Fruit fly (Drosophila melanogaster) whole organism, embryonic: ENCODE measurements around the gene AP-1sigma.

Experiments used
- C15 ChIP-seq: fragments of 200-800 bp; sonication (Bioruptor generic); IDR thresholded peaks from 3 replicates; pipeline ENCODE4 v1.3.6; 2022; ENCODE audit warnings: missing biosample characterization, missing genetic modification characterization
- CG10274 ChIP-seq: fragments of 200-800 bp; sonication (Bioruptor generic); optimal IDR thresholded peaks from 3 replicates; lab custom pipeline; 2017; ENCODE audit warnings: missing biosample characterization, mild to moderate bottlenecking, missing genetic modification characterization
- CG10462 ChIP-seq: fragments of 200-800 bp; sonication (Bioruptor generic); optimal IDR thresholded peaks from 2 replicates; lab custom pipeline; 2016; ENCODE audit warnings: missing biosample characterization, missing genetic modification characterization
- CG10565 ChIP-seq: fragments of 200-800 bp; sonication (Bioruptor generic); optimal IDR thresholded peaks from 3 replicates; lab custom pipeline; 2016; ENCODE audit warnings: missing biosample characterization, mild to moderate bottlenecking, missing genetic modification characterization
- CG11504 ChIP-seq: fragments of 200-800 bp; sonication (Bioruptor generic); optimal IDR thresholded peaks from 3 replicates; lab custom pipeline; 2019; ENCODE audit warnings: missing biosample characterization, mild to moderate bottlenecking, missing genetic modification characterization, moderate library complexity
- CG13287 ChIP-seq: fragments of 200-800 bp; sonication (Bioruptor generic); IDR thresholded peaks from 2 replicates; pipeline ENCODE4 v1.3.6; 2022; ENCODE audit warnings: missing biosample characterization, missing genetic modification characterization; ENCODE audit not compliant: partially characterized antibody
- CG1647 ChIP-seq: fragments of 200-800 bp; sonication (Bioruptor generic); optimal IDR thresholded peaks from 3 replicates; lab custom pipeline; 2016; ENCODE audit warnings: missing biosample characterization, missing genetic modification characterization
- CG18262 ChIP-seq: fragments of 200-800 bp; optimal IDR thresholded peaks from 3 replicates; lab custom pipeline; 2019; ENCODE audit warnings: missing biosample characterization, mild to moderate bottlenecking, missing genetic modification characterization, moderate library complexity
- CG2129 ChIP-seq: fragments of 200-800 bp; sonication (Bioruptor generic); IDR thresholded peaks from 2 replicates; pipeline ENCODE4 v1.3.6; 2022; ENCODE audit warnings: missing biosample characterization, missing genetic modification characterization; ENCODE audit not compliant: partially characterized antibody
- CG3281 ChIP-seq: fragments of 200-800 bp; sonication (Bioruptor generic); optimal IDR thresholded peaks from 3 replicates; lab custom pipeline; 2017; ENCODE audit warnings: missing biosample characterization, mild to moderate bottlenecking, missing genetic modification characterization
- CG3838 ChIP-seq: fragments of 200-800 bp; sonication (Bioruptor generic); optimal IDR thresholded peaks from 3 replicates; lab custom pipeline; 2016; ENCODE audit warnings: missing biosample characterization, missing genetic modification characterization
- CG42726 ChIP-seq: fragments of 200-800 bp; sonication (Bioruptor generic); IDR thresholded peaks from 2 replicates; pipeline ENCODE4 v1.3.6; 2022; ENCODE audit warnings: missing biosample characterization, missing genetic modification characterization; ENCODE audit not compliant: partially characterized antibody
- CG5180 ChIP-seq: fragments of 200-800 bp; sonication (Bioruptor generic); optimal IDR thresholded peaks from 3 replicates; lab custom pipeline; 2017; ENCODE audit warnings: missing biosample characterization, missing genetic modification characterization, mild to moderate bottlenecking, moderate library complexity, missing genetic modification reagents
- CG5953 ChIP-seq: fragments of 200-800 bp; sonication (Bioruptor generic); IDR thresholded peaks from 2 replicates; pipeline ENCODE4 v1.3.6; 2022; ENCODE audit warnings: missing biosample characterization, missing genetic modification characterization
- CG6791 ChIP-seq: fragments of 200-800 bp; sonication (Bioruptor generic); IDR thresholded peaks from 3 replicates; pipeline ENCODE4 v1.3.6; 2022; ENCODE audit warnings: missing biosample characterization, missing genetic modification characterization; ENCODE audit not compliant: partially characterized antibody
- CG7963 ChIP-seq: fragments of 200-800 bp; sonication (Bioruptor generic); IDR thresholded peaks from 3 replicates; pipeline ENCODE4 v1.3.6; 2022; ENCODE audit warnings: missing biosample characterization, missing genetic modification characterization; ENCODE audit not compliant: partially characterized antibody
- CG8478 ChIP-seq: fragments of >200 bp; optimal IDR thresholded peaks from 2 replicates; lab custom pipeline; 2018
- CG9876 ChIP-seq: fragments of 200-800 bp; sonication (Bioruptor generic); optimal IDR thresholded peaks from 2 replicates; lab custom pipeline; 2016; ENCODE audit warnings: missing biosample characterization, missing genetic modification characterization
- CkIIα-i1 ChIP-seq: fragments of 200-800 bp; sonication (Bioruptor generic); IDR thresholded peaks from 2 replicates; pipeline ENCODE4 v1.3.6; 2022; ENCODE audit warnings: missing biosample characterization, missing genetic modification characterization
- D19B ChIP-seq: fragments of 200-800 bp; sonication (Bioruptor generic); optimal IDR thresholded peaks from 2 replicates; lab custom pipeline; 2017; ENCODE audit warnings: missing biosample characterization, mild to moderate bottlenecking, missing genetic modification characterization
- Dad ChIP-seq: fragments of 200-800 bp; sonication (Bioruptor generic); optimal IDR thresholded peaks from 3 replicates; lab custom pipeline; 2016; ENCODE audit warnings: missing biosample characterization, missing genetic modification characterization
- Dfd ChIP-seq, 2 experiments: fragments of >200 bp; optimal IDR thresholded peaks; 2 replicates each; lab custom pipeline; 2017; ENCODE audit warnings: missing biosample characterization in 2 of 2, missing genetic modification characterization in 2 of 2
- Dip3 ChIP-seq: fragments of 200-800 bp; sonication (Bioruptor generic); optimal IDR thresholded peaks from 3 replicates; lab custom pipeline; 2016; ENCODE audit warnings: missing biosample characterization, missing genetic modification characterization
- Doc2 ChIP-seq: fragments of 200-800 bp; sonication (Bioruptor generic); IDR thresholded peaks from 2 replicates; pipeline ENCODE4 v1.3.6; 2022; ENCODE audit warnings: missing biosample characterization, missing genetic modification characterization
- Fer2 ChIP-seq: fragments of 200-800 bp; sonication (Bioruptor generic); optimal IDR thresholded peaks from 2 replicates; lab custom pipeline; 2018; ENCODE audit warnings: missing biosample characterization, mild to moderate bottlenecking, missing genetic modification characterization, moderate library complexity
- Gug ChIP-seq: fragments of 200-800 bp; sonication (Bioruptor generic); IDR thresholded peaks from 4 replicates; pipeline ENCODE4 v1.3.6; 2022; ENCODE audit warnings: missing biosample characterization, missing genetic modification characterization
- Hey ChIP-seq: fragments of 200-800 bp; sonication (Bioruptor generic); optimal IDR thresholded peaks from 3 replicates; lab custom pipeline; 2018; ENCODE audit warnings: missing biosample characterization, mild to moderate bottlenecking, missing genetic modification characterization
- Hmr ChIP-seq: fragments of 200-800 bp; sonication (Bioruptor generic); optimal IDR thresholded peaks from 3 replicates; lab custom pipeline; 2017; ENCODE audit warnings: mild to moderate bottlenecking, missing biosample characterization, missing genetic modification reagents, missing genetic modification characterization
- Hr39 ChIP-seq: fragments of >200 bp; optimal IDR thresholded peaks from 2 replicates; lab custom pipeline; 2017
- NK7.1 ChIP-seq: fragments of 200-800 bp; sonication (Bioruptor generic); optimal IDR thresholded peaks from 3 replicates; lab custom pipeline; 2016; ENCODE audit warnings: missing biosample characterization, missing genetic modification characterization
- Ravus ChIP-seq: fragments of 200-800 bp; sonication (Bioruptor generic); IDR thresholded peaks from 2 replicates; pipeline ENCODE4 v1.3.6; 2022; ENCODE audit warnings: missing biosample characterization, missing genetic modification characterization
- Sox102F ChIP-seq: fragments of 200-800 bp; sonication (Bioruptor generic); optimal IDR thresholded peaks from 2 replicates; lab custom pipeline; 2018; ENCODE audit warnings: missing biosample characterization, mild to moderate bottlenecking, missing genetic modification characterization, moderate library complexity
- Sry-δ ChIP-seq: fragments of 200-800 bp; sonication (Bioruptor generic); optimal IDR thresholded peaks from 2 replicates; lab custom pipeline; 2016; ENCODE audit warnings: missing biosample characterization, missing genetic modification characterization
- Ssrp ChIP-seq: fragments of 200-800 bp; sonication (Bioruptor generic); optimal IDR thresholded peaks from 2 replicates; lab custom pipeline; 2018; ENCODE audit warnings: missing biosample characterization, mild to moderate bottlenecking, missing genetic modification characterization, moderate library complexity
- br ChIP-seq: fragments of >200 bp; optimal IDR thresholded peaks from 2 replicates; lab custom pipeline; 2017
- danr ChIP-seq: fragments of 200-800 bp; sonication (Bioruptor generic); IDR thresholded peaks from 2 replicates; pipeline ENCODE4 v1.3.6; 2022; ENCODE audit warnings: missing biosample characterization, missing genetic modification characterization
- ewg ChIP-seq: fragments of 200-800 bp; sonication (Bioruptor generic); optimal IDR thresholded peaks from 3 replicates; lab custom pipeline; 2017; ENCODE audit warnings: mild to moderate bottlenecking, missing biosample characterization, missing genetic modification reagents, missing genetic modification characterization
- her ChIP-seq: fragments of 200-800 bp; sonication (Bioruptor generic); optimal IDR thresholded peaks from 2 replicates; lab custom pipeline; 2016; ENCODE audit warnings: missing biosample characterization, missing genetic modification characterization
- lilli ChIP-seq: fragments of 200-800 bp; sonication (Bioruptor generic); optimal IDR thresholded peaks from 3 replicates; lab custom pipeline; 2016; ENCODE audit warnings: missing biosample characterization, missing genetic modification characterization
- lola ChIP-seq, 3 experiments: fragments of >200 bp in 2 of 3; fragments of 200-800 bp in 1 of 3; sonication (Bioruptor generic) in 1 of 3; optimal IDR thresholded peaks; 2 replicates each; lab custom pipeline; 2017 to 2019; ENCODE audit warnings: missing biosample characterization in 3 of 3, missing genetic modification characterization in 3 of 3, mild to moderate bottlenecking in 1 of 3, moderate library complexity in 1 of 3
- nau ChIP-seq: fragments of 200-800 bp; sonication (Bioruptor generic); optimal IDR thresholded peaks from 3 replicates; lab custom pipeline; 2017; ENCODE audit warnings: missing biosample characterization, mild to moderate bottlenecking, missing genetic modification characterization, missing genetic modification reagents
- p53 ChIP-seq: fragments of 200-800 bp; sonication (Bioruptor generic); optimal IDR thresholded peaks from 2 replicates; lab custom pipeline; 2016; ENCODE audit warnings: missing biosample characterization, missing genetic modification characterization
- peb ChIP-seq: fragments of 200-800 bp; sonication (Bioruptor generic); IDR thresholded peaks from 2 replicates; pipeline ENCODE4 v1.3.6; 2022; ENCODE audit warnings: missing biosample characterization, missing genetic modification characterization
- pho ChIP-seq: fragments of 200-800 bp; sonication (Bioruptor generic); optimal IDR thresholded peaks from 2 replicates; lab custom pipeline; 2016; ENCODE audit warnings: missing biosample characterization, missing genetic modification characterization
- pum ChIP-seq: fragments of 200-800 bp; sonication (Bioruptor generic); optimal IDR thresholded peaks from 2 replicates; lab custom pipeline; 2016; ENCODE audit warnings: missing biosample characterization, missing genetic modification characterization
- ranshi ChIP-seq: fragments of 200-800 bp; sonication (Bioruptor generic); IDR thresholded peaks from 2 replicates; pipeline ENCODE4 v1.3.6; 2022; ENCODE audit warnings: missing biosample characterization, missing genetic modification characterization
- seq ChIP-seq: fragments of 200-800 bp; sonication (Bioruptor generic); IDR thresholded peaks from 2 replicates; pipeline ENCODE4 v1.3.6; 2022; ENCODE audit warnings: missing biosample characterization, missing genetic modification characterization
- sim ChIP-seq: fragments of 200-800 bp; sonication (Bioruptor generic); IDR thresholded peaks from 2 replicates; pipeline ENCODE4 v1.3.6; 2022; ENCODE audit warnings: missing biosample characterization, missing genetic modification characterization
- sima ChIP-seq: fragments of 200-800 bp; sonication (Bioruptor generic); optimal IDR thresholded peaks from 2 replicates; lab custom pipeline; 2016; ENCODE audit warnings: missing biosample characterization, missing genetic modification characterization
- ttk ChIP-seq: fragments of 200-800 bp; sonication (Bioruptor generic); IDR thresholded peaks from 2 replicates; pipeline ENCODE4 v2.1.2; 2022; ENCODE audit warnings: missing biosample characterization, missing genetic modification characterization
- tx ChIP-seq: fragments of 200-800 bp; sonication (Bioruptor generic); optimal IDR thresholded peaks from 2 replicates; lab custom pipeline; 2016; ENCODE audit warnings: missing biosample characterization, missing genetic modification characterization
- yki ChIP-seq: fragments of >200 bp; optimal IDR thresholded peaks from 3 replicates; lab custom pipeline; 2018
- zfh1 ChIP-seq: fragments of 200-800 bp; sonication (Bioruptor generic); IDR thresholded peaks from 3 replicates; pipeline ENCODE4 v1.3.6; 2022; ENCODE audit warnings: missing biosample characterization, missing genetic modification characterization

The AP-1sigma gene

dm6 chr3R:23927429-23927828 lies 31.0 kb upstream of the AP-1sigma start, which contains the start of gene CG13601 (continued):
- TF ChIP-seq lola (GFP tag; optimal IDR thresholded peaks at IDR 0.05; lab: Kevin White, UChicago) (peak in 1 of 3 experiments; percentile 6), Dip3 (GFP tag; lab: Kevin White, UChicago) (no peak), CG10274 (no peak), CG5180 (GFP tag; lab: Kevin White, UChicago) (no peak), Sox102F (GFP tag; lab: Kevin White, UChicago) (no peak), Dad (GFP tag; lab: Kevin White, UChicago) (peak; percentile 15), CG11504 (no peak), nau (GFP tag; lab: Kevin White, UChicago) (no peak), CG8478 (lab: Kevin White, UChicago) (no peak), Ssrp (tag; lab: Kevin White, UChicago) (no peak), Ravus (GFP tag; lab: Robert Waterston, UW) (no peak), CG3281 (GFP tag; lab: Kevin White, UChicago) (no peak), seq (GFP tag; lab: Robert Waterston, UW) (no peak), CG1647 (peak; percentile 21), CG9876 (GFP tag; lab: Kevin White, UChicago) (no peak), CG5953 (no peak), Fer2 (tag; lab: Kevin White, UChicago) (no peak), peb (no peak), tx (no peak), CG7963 (GFP tag; lab: Robert Waterston, UW) (0 out of 3 replicates have a peak, but pooled peaks have one; percentile 53), Sry-δ (GFP tag; lab: Kevin White, UChicago) (peak; percentile 84), Hr39 (lab: Kevin White, UChicago) (no peak), sim (GFP tag; lab: Robert Waterston, UW) (no peak), zfh1 (GFP tag; lab: Robert Waterston, UW) (no peak), CG13287 (GFP tag; lab: Robert Waterston, UW) (peak; percentile 90), br (lab: Kevin White, UChicago) (no peak), CG2129 (GFP tag; lab: Robert Waterston, UW) (peak; percentile 32; the same call in 1 of the 2 replicates), danr (GFP tag; lab: Robert Waterston, UW) (no peak), Dfd (GFP tag; optimal IDR thresholded peaks at IDR 0.05; lab: Kevin White, UChicago) (no peak), CkIIα-i1 (GFP tag; lab: Robert Waterston, UW) (no peak), CG10565 (no peak), CG10462 (GFP tag; lab: Kevin White, UChicago) (no peak), ewg (peak; percentile 39), pho (GFP tag; lab: Kevin White, UChicago) (no peak), ranshi (GFP tag; lab: Robert Waterston, UW) (no peak), Hmr (GFP tag; lab: Kevin White, UChicago) (no peak), p53 (GFP tag; lab: Kevin White, UChicago) (no peak), sima (GFP tag; lab: Kevin White, UChicago) (no peak), pum (GFP tag; lab: Kevin White, UChicago) (no peak), CG3838 (GFP tag; lab: Kevin White, UChicago) (no peak), lilli (GFP tag; lab: Kevin White, UChicago) (peak; percentile 45), CG6791 (GFP tag; lab: Robert Waterston, UW) (peak; percentile 67; the same call in 2 of the 3 replicates), Hey (peak; percentile 24), Gug (GFP tag; lab: Robert Waterston, UW) (peak; percentile 56; the same call in 1 of the 4 replicates), ttk (peak; percentile 38; the same call in 1 of the 2 replicates), CG42726 (GFP tag; lab: Robert Waterston, UW) (peak; percentile 46; the same call in 1 of the 2 replicates), Doc2 (GFP tag; lab: Robert Waterston, UW) (no peak), yki (no peak), NK7.1 (GFP tag; lab: Kevin White, UChicago) (no peak), CG18262 (tag; lab: Kevin White, UChicago) (peak; percentile 26), her (GFP tag; lab: Kevin White, UChicago) (no peak), D19B (no peak), C15 (no peak)
